Worm (Caenorhabditis elegans) whole organism, late embryonic: ENCODE data around the gene T09A5.5.

Experiments
- C08G9.2 ChIP-seq: sonication (generic microtip); optimal IDR thresholded peaks from 2 replicates; lab custom pipeline; 2016; ENCODE audit warnings: mild to moderate bottlenecking, missing genetic modification characterization, moderate library complexity, missing compliant biosample characterization
- Y22D7AL.16 ChIP-seq: sonication (generic microtip); optimal IDR thresholded peaks from 2 replicates; lab custom pipeline; 2016; ENCODE audit warnings: missing genetic modification characterization, missing compliant biosample characterization
- ama-1 ChIP-seq: fragments of 150-350 bp; optimal IDR thresholded peaks from 2 replicates; lab custom pipeline; 2014
- ceh-18 ChIP-seq: sonication (generic microtip); optimal IDR thresholded peaks from 2 replicates; lab custom pipeline; 2016; ENCODE audit warnings: missing genetic modification characterization, missing compliant biosample characterization
- ceh-2 ChIP-seq: sonication (generic microtip); optimal IDR thresholded peaks from 2 replicates; lab custom pipeline; 2016; ENCODE audit warnings: missing genotype, missing genetic modification characterization, missing compliant biosample characterization
- ceh-22 ChIP-seq: sonication (generic microtip); optimal IDR thresholded peaks from 2 replicates; lab custom pipeline; 2017; ENCODE audit warnings: missing biosample characterization, missing genetic modification characterization
- ceh-24 ChIP-seq: sonication (generic microtip); optimal IDR thresholded peaks from 2 replicates; lab custom pipeline; 2016; ENCODE audit warnings: mild to moderate bottlenecking, missing genetic modification characterization, missing compliant biosample characterization
- ceh-30 ChIP-seq: fragments of 150-350 bp; optimal IDR thresholded peaks from 2 replicates; lab custom pipeline; 2014; ENCODE audit warnings: missing biosample characterization, missing genetic modification characterization
- ceh-31 ChIP-seq: sonication (generic microtip); optimal IDR thresholded peaks from 2 replicates; lab custom pipeline; 2016; ENCODE audit warnings: missing genetic modification characterization, missing compliant biosample characterization
- ceh-34 ChIP-seq: sonication (generic microtip); optimal IDR thresholded peaks from 2 replicates; lab custom pipeline; 2016; ENCODE audit warnings: mild to moderate bottlenecking, missing genetic modification characterization, missing compliant biosample characterization
- ceh-48 ChIP-seq: sonication (generic microtip); optimal IDR thresholded peaks from 2 replicates; lab custom pipeline; 2016; ENCODE audit warnings: missing genetic modification characterization, inconsistent platforms, missing compliant biosample characterization
- ceh-6 ChIP-seq: fragments of 200-800 bp; sonication (Bioruptor generic); optimal IDR thresholded peaks from 2 replicates; lab custom pipeline; 2018; ENCODE audit warnings: mild to moderate bottlenecking, missing genetic modification characterization, missing compliant biosample characterization
- che-1 ChIP-seq: sonication (generic microtip); optimal IDR thresholded peaks from 2 replicates; lab custom pipeline; 2016; ENCODE audit warnings: mild to moderate bottlenecking, missing genetic modification characterization, missing compliant biosample characterization
- ets-4 ChIP-seq: sonication (generic microtip); optimal IDR thresholded peaks from 2 replicates; lab custom pipeline; 2016; ENCODE audit warnings: missing genetic modification characterization, missing compliant biosample characterization
- eyg-1 ChIP-seq: sonication (generic microtip); optimal IDR thresholded peaks from 2 replicates; lab custom pipeline; 2016; ENCODE audit warnings: missing genotype, missing genetic modification characterization, missing compliant biosample characterization
- hlh-13 ChIP-seq: fragments of 200-800 bp; sonication (Bioruptor generic); optimal IDR thresholded peaks from 2 replicates; lab custom pipeline; 2018; ENCODE audit warnings: mild to moderate bottlenecking, missing genetic modification characterization, missing compliant biosample characterization
- hlh-30 ChIP-seq: sonication (generic microtip); optimal IDR thresholded peaks from 2 replicates; lab custom pipeline; 2017; ENCODE audit warnings: antibody characterized with exemption, missing genetic modification characterization, missing compliant biosample characterization; ENCODE audit not compliant: insufficient read depth
- hlh-8 ChIP-seq: sonication (generic microtip); optimal IDR thresholded peaks from 2 replicates; lab custom pipeline; 2016; ENCODE audit warnings: missing genotype, missing genetic modification characterization, missing compliant biosample characterization
- lin-11 ChIP-seq: fragments of 200-800 bp; sonication (Bioruptor generic); optimal IDR thresholded peaks from 2 replicates; lab custom pipeline; 2018; ENCODE audit warnings: mild to moderate bottlenecking, missing genetic modification characterization, missing compliant biosample characterization
- madf-2 ChIP-seq: sonication (generic microtip); optimal IDR thresholded peaks from 2 replicates; lab custom pipeline; 2017; ENCODE audit warnings: missing genetic modification characterization, missing compliant biosample characterization
- mec-3 ChIP-seq: sonication (generic microtip); optimal IDR thresholded peaks from 2 replicates; lab custom pipeline; 2016; ENCODE audit warnings: borderline replicate concordance, missing genetic modification characterization, missing compliant biosample characterization
- nfya-1 ChIP-seq: sonication (generic microtip); optimal IDR thresholded peaks from 2 replicates; lab custom pipeline; 2017; ENCODE audit warnings: missing genetic modification characterization, mild to moderate bottlenecking, missing compliant biosample characterization, antibody characterized with exemption, moderate library complexity
- nhr-11 ChIP-seq: fragments of 150-350 bp; optimal IDR thresholded peaks from 2 replicates; lab custom pipeline; 2014; ENCODE audit warnings: missing biosample characterization, missing genetic modification characterization
- pat-9 ChIP-seq: fragments of 200-800 bp; sonication (Bioruptor generic); optimal IDR thresholded peaks from 2 replicates; lab custom pipeline; 2018; ENCODE audit warnings: mild to moderate bottlenecking, missing genetic modification characterization, moderate library complexity, missing compliant biosample characterization
- pax-1 ChIP-seq: fragments of 150-350 bp; optimal IDR thresholded peaks from 2 replicates; lab custom pipeline; 2014; ENCODE audit warnings: missing biosample characterization, missing genetic modification characterization
- ref-2 ChIP-seq: sonication (generic microtip); optimal IDR thresholded peaks from 2 replicates; lab custom pipeline; 2016; ENCODE audit warnings: missing genetic modification characterization, missing compliant biosample characterization
- sdc-2 ChIP-seq: sonication (generic microtip); optimal IDR thresholded peaks from 2 replicates; lab custom pipeline; 2016; ENCODE audit warnings: missing genotype, missing genetic modification characterization, missing compliant biosample characterization
- sox-2 ChIP-seq: fragments of 200-800 bp; sonication (Bioruptor generic); IDR thresholded peaks from 2 replicates; pipeline ENCODE4 v1.3.6; 2022; ENCODE audit warnings: missing genetic modification reagents, missing genetic modification characterization, missing compliant biosample characterization
- sox-4 ChIP-seq: sonication (generic microtip); optimal IDR thresholded peaks from 2 replicates; lab custom pipeline; 2017; ENCODE audit warnings: mild to moderate bottlenecking, missing genetic modification characterization, inconsistent platforms, missing compliant biosample characterization
- tbx-2 ChIP-seq: sonication (generic microtip); optimal IDR thresholded peaks from 2 replicates; lab custom pipeline; 2016; ENCODE audit warnings: missing genetic modification characterization, missing compliant biosample characterization
- ttx-3 ChIP-seq: sonication (generic microtip); optimal IDR thresholded peaks from 2 replicates; lab custom pipeline; 2016; ENCODE audit warnings: missing genetic modification reagents, missing genetic modification characterization, missing compliant biosample characterization
- unc-3 ChIP-seq, 2 experiments: fragments of 200-800 bp in 1 of 2; sonication (Bioruptor generic) in 1 of 2; sonication (generic microtip) in 1 of 2; conservative IDR thresholded peaks in 1 of 2; optimal IDR thresholded peaks in 1 of 2; 2 replicates each; pipeline versions ENCODE4 v1.3.6 to Lab custom; 2016 to 2022; ENCODE audit warnings: missing compliant biosample characterization in 2 of 2, missing genetic modification characterization in 2 of 2, missing genetic modification reagents in 1 of 2
- unc-55 ChIP-seq: sonication (generic microtip); optimal IDR thresholded peaks from 2 replicates; lab custom pipeline; 2017; ENCODE audit warnings: missing biosample characterization, missing genetic modification reagents, missing genetic modification characterization
- unc-86 ChIP-seq: sonication (generic microtip); optimal IDR thresholded peaks from 2 replicates; lab custom pipeline; 2016; ENCODE audit warnings: missing genetic modification characterization, missing compliant biosample characterization

T09A5.5 gene

ce11 chrII:7884898-7885297 lies 31.3 kb upstream of the T09A5.5 start:
- TF ChIP-seq pat-9 (tag; lab: Kevin White, UChicago) (no peak), sox-4 (tag; lab: Kevin White, UChicago) (no peak), ceh-48 (tag; lab: Kevin White, UChicago) (peak; percentile 92), ceh-2 (tag; lab: Kevin White, UChicago) (no peak), ama-1 (lab: Kevin White, UChicago) (no peak)

ce11 chrII:7883163-7883562 lies 29.6 kb upstream of the T09A5.5 start:
- TF ChIP-seq hlh-13: peak; percentile 30

- TF ChIP-seq ttx-3 (tag; lab: Kevin White, UChicago): no peak
- TF ChIP-seq pax-1: no peak
- no peak for TF ChIP-seq ama-1 (lab: Kevin White, UChicago)
- no peak for TF ChIP-seq unc-55
- no peak for TF ChIP-seq ceh-30 (tag; lab: Kevin White, UChicago)
- TF ChIP-seq ceh-48 (tag; lab: Kevin White, UChicago): no peak
- TF ChIP-seq unc-86 (tag; lab: Kevin White, UChicago): no peak
- TF ChIP-seq che-1 (tag; lab: Kevin White, UChicago): no peak
- no peak for TF ChIP-seq sdc-2
- TF ChIP-seq ceh-34 (tag; lab: Kevin White, UChicago): no peak
- no peak for TF ChIP-seq unc-3 (GFP tag; conservative IDR thresholded peaks at IDR 0.05; lab: Robert Waterston, UW)
- no peak for TF ChIP-seq unc-3 (tag; optimal IDR thresholded peaks at IDR 0.05; lab: Kevin White, UChicago)
- TF ChIP-seq, all 69 proteins: peak for 0
These were observed 26.8 kb upstream of the T09A5.5 start, which contains the start of gene perm-1 for ce11 chrII:7880373-7880862. Gene perm-1 (plus strand): TSS chrII:7880812.

ce11 chrII:7879266-7879718 lies 25.7 kb upstream of the T09A5.5 start, which contains the start of the genes vha-4 and T01H3.5:
Gene vha-4 (minus strand): TSS chrII:7879316.
Gene T01H3.5 (plus strand): TSS chrII:7879616.
- TF ChIP-seq madf-2: no peak
- peak; percentile 32 for TF ChIP-seq ceh-31 (tag; lab: Kevin White, UChicago)
- TF ChIP-seq unc-86 (tag; lab: Kevin White, UChicago): no peak
- TF ChIP-seq hlh-30: no peak
- no peak for TF ChIP-seq hlh-8 (tag; lab: Kevin White, UChicago)
- TF ChIP-seq sox-4 (tag; lab: Kevin White, UChicago): no peak
- peak; percentile 15 for TF ChIP-seq C08G9.2 (tag; lab: Kevin White, UChicago)
- TF ChIP-seq ceh-2 (tag; lab: Kevin White, UChicago): peak; percentile 18
- TF ChIP-seq ref-2 (tag; lab: Kevin White, UChicago): no peak
- no peak for TF ChIP-seq mec-3 (tag; lab: Kevin White, UChicago)
- TF ChIP-seq tbx-2 (tag; lab: Kevin White, UChicago): peak; percentile 46
- peak; percentile 27 for TF ChIP-seq ets-4 (tag; lab: Kevin White, UChicago)

- no peak for TF ChIP-seq ceh-18
- no peak for TF ChIP-seq hlh-30
- TF ChIP-seq ceh-22 (tag; lab: Kevin White, UChicago): no peak
- no peak for TF ChIP-seq nhr-11
- TF ChIP-seq sox-2 (GFP tag; lab: Robert Waterston, UW): no peak
- TF ChIP-seq eyg-1 (tag; lab: Kevin White, UChicago): no peak
- TF ChIP-seq Y22D7AL.16 (tag; lab: Kevin White, UChicago): no peak
- no peak for TF ChIP-seq lin-11 (tag; lab: Kevin White, UChicago)
- TF ChIP-seq ttx-3 (tag; lab: Kevin White, UChicago): no peak
- TF ChIP-seq unc-3 (GFP tag; conservative IDR thresholded peaks at IDR 0.05; lab: Robert Waterston, UW): no peak
- no peak for TF ChIP-seq unc-3 (tag; optimal IDR thresholded peaks at IDR 0.05; lab: Kevin White, UChicago)
- no peak for TF ChIP-seq ceh-24 (tag; lab: Kevin White, UChicago)
- TF ChIP-seq ceh-6: no peak
- no peak for TF ChIP-seq ceh-31 (tag; lab: Kevin White, UChicago)
- TF ChIP-seq nfya-1 (tag; lab: Kevin White, UChicago): no peak
- no peak for TF ChIP-seq ceh-48 (tag; lab: Kevin White, UChicago)
These were observed 24.3 kb upstream of the T09A5.5 start, which contains the start of gene T01H3.2 for ce11 chrII:7877744-7878468. Gene T01H3.2 (minus strand): TSS chrII:7877994.
